Worm (Caenorhabditis elegans): ENCODE measurements around the gene F59D12.3.

DNA sequence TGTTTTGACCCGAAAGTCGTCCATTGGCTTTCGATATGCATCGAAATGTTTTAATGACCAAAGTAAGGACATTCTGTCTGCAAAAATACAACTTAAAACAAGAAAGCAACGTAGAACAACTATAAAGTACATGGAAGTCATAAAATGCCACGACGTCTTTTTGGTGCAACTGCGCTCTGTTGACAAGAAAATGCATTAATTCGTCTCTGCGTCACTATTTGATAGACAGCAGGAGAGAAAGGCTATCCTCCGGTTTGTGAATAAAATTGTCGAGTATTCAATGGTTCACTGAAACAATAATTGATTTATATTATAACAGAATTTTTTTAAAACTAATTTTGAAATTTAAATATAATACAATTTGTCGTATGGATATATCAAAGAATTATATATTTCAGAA is 34.3 kb downstream of the F59D12.3 start, which contains the start of gene ergi-3:
- TF ChIP-seq flt-1 (GFP tag; IDR thresholded peaks at IDR 0.05), result no peak
- TF ChIP-seq ztf-29 (GFP tag; IDR thresholded peaks at IDR 0.05), result no peak
- no peak for TF ChIP-seq ztf-23 (GFP tag; IDR thresholded peaks at IDR 0.05)
- no peak for TF ChIP-seq T22C8.4 (GFP tag; IDR thresholded peaks at IDR 0.05)
- no peak for TF ChIP-seq tab-1 (GFP tag; IDR thresholded peaks at IDR 0.05)
- no peak for TF ChIP-seq klf-2 (GFP tag; conservative IDR thresholded peaks at IDR 0.05)
- TF ChIP-seq med-1 (GFP tag; optimal IDR thresholded peaks at IDR 0.05; ENCODE audit: insufficient read depth), result no peak
- peak; percentile 53 for TF ChIP-seq cog-1 (tag; optimal IDR thresholded peaks at IDR 0.05)
- TF ChIP-seq ref-1 (GFP tag; conservative IDR thresholded peaks at IDR 0.05), result no peak

Measured in whole organism, midembryonic.